Fruit fly (Drosophila melanogaster): ENCODE measurements around the gene Cpr64Aa.

Cpr64Aa gene

DNA sequence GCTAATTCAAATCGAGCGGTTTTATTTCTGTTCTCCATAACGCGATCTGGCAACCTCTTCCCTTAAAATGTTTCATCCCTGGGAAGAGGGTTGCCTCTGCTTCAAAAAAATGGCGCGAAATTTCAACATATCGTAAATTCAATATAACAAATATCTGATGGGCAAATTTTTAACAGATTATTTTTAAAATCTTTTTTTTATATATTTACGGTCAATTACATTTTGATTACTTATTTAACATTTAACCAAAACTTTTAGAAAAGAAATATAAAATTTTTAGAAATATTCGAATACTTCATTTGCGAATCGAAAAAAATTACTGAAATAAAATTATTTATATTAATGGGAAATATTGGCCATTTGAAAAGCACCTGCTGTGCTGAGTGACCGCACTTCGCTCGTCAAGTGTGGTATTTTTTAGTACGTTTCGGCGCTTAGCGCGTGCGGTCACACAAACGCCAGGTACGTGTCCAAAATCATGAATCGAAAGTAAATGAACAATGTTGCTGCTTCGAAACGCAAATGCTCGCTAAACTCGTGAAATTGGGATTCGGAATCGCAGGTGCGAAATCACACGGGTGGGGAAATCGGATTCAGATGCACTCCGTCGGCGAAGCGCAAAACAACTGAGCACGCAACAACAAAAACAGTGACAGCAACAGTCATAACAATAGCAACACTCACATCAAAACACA is 38.9 kb downstream of the Cpr64Aa start, which contains the start of gene Ero1L (continued):
- TF ChIP-seq CG8765 (GFP tag; IDR thresholded peaks at IDR 0.05): no peak
- TF ChIP-seq run (tag; optimal IDR thresholded peaks at IDR 0.05): no peak
- peak; percentile 65; the same call in 1 of the 3 replicates for TF ChIP-seq CG2199 (GFP tag; IDR thresholded peaks at IDR 0.05)
- TF ChIP-seq HLH4C (GFP tag; IDR thresholded peaks at IDR 0.05; ENCODE audit: partially characterized antibody): 0 out of 3 replicates have a peak, but pooled peaks have one; percentile 11
- TF ChIP-seq HLH3B (GFP tag; IDR thresholded peaks at IDR 0.05): no peak
- TF ChIP-seq CG31388 (GFP tag; optimal IDR thresholded peaks at IDR 0.05): no peak
- peak; percentile 50 for TF ChIP-seq bbx (GFP tag; IDR thresholded peaks at IDR 0.05; ENCODE audit: partially characterized antibody)
- peak; percentile 2 for TF ChIP-seq HmgZ (tag; optimal IDR thresholded peaks at IDR 0.05)
- TF ChIP-seq croc (GFP tag; conservative IDR thresholded peaks at IDR 0.05): no peak
- no peak for TF ChIP-seq H15 (GFP tag; IDR thresholded peaks at IDR 0.05)
- no peak for TF ChIP-seq Scr (GFP tag; IDR thresholded peaks at IDR 0.05; ENCODE audit: partially characterized antibody)
- 0 out of 2 replicates have a peak, but pooled peaks have one; percentile 50 for TF ChIP-seq ato (GFP tag; IDR thresholded peaks at IDR 0.05; ENCODE audit: partially characterized antibody)
- peak; percentile 66 for TF ChIP-seq trem (tag; optimal IDR thresholded peaks at IDR 0.05)
- TF ChIP-seq corto (GFP tag; optimal IDR thresholded peaks at IDR 0.05): no peak
- no peak for TF ChIP-seq Doc2 (GFP tag; IDR thresholded peaks at IDR 0.05)
- no peak for TF ChIP-seq CG8089 (GFP tag; optimal IDR thresholded peaks at IDR 0.05)
- no peak for TF ChIP-seq crol (GFP tag; IDR thresholded peaks at IDR 0.05)
- TF ChIP-seq pho (GFP tag; optimal IDR thresholded peaks at IDR 0.05): no peak
- peak; percentile 65 for TF ChIP-seq stwl (tag; optimal IDR thresholded peaks at IDR 0.05)
- peak in 1 of 2 experiments; percentile 54 for TF ChIP-seq Hr51 (GFP tag; optimal IDR thresholded peaks at IDR 0.05)
- TF ChIP-seq MTF-1 (GFP tag; optimal IDR thresholded peaks at IDR 0.05; ENCODE audit: borderline replicate concordance): no peak
- no peak for TF ChIP-seq CG4282 (GFP tag; optimal IDR thresholded peaks at IDR 0.05)
- peak; percentile 94 for TF ChIP-seq CG9797 (GFP tag; optimal IDR thresholded peaks at IDR 0.05)
- no peak for TF ChIP-seq CG2875 (GFP tag; optimal IDR thresholded peaks at IDR 0.05)
- TF ChIP-seq onecut (GFP tag; IDR thresholded peaks at IDR 0.05): peak; percentile 26; the same call in 1 of the 2 replicates
- TF ChIP-seq seq (GFP tag; IDR thresholded peaks at IDR 0.05): no peak
- no peak for TF ChIP-seq unc-4 (GFP tag; IDR thresholded peaks at IDR 0.05; ENCODE audit: partially characterized antibody)
- TF ChIP-seq wor (GFP tag; IDR thresholded peaks at IDR 0.05): no peak
- TF ChIP-seq amos (GFP tag; IDR thresholded peaks at IDR 0.05; ENCODE audit: partially characterized antibody): peak; percentile 37; the same call in 1 of the 2 replicates
- no peak for TF ChIP-seq bowl (GFP tag; IDR thresholded peaks at IDR 0.05)
- TF ChIP-seq zen (tag; optimal IDR thresholded peaks at IDR 0.05): peak; percentile 32
- no peak for TF ChIP-seq CG14965 (GFP tag; optimal IDR thresholded peaks at IDR 0.05; ENCODE audit: borderline replicate concordance)
- TF ChIP-seq CG17361 (GFP tag; IDR thresholded peaks at IDR 0.05): peak; percentile 68; the same call in 2 of the 3 replicates
- no peak for TF ChIP-seq bcd (GFP tag; optimal IDR thresholded peaks at IDR 0.05)
- TF ChIP-seq CG18599 (GFP tag; optimal IDR thresholded peaks at IDR 0.05): peak; percentile 55
- TF ChIP-seq oc (tag; optimal IDR thresholded peaks at IDR 0.05): no peak
- peak; percentile 72; the same call in 2 of the 3 replicates for TF ChIP-seq ci (GFP tag; IDR thresholded peaks at IDR 0.05)
- peak; percentile 41; the same call in 1 of the 4 replicates for TF ChIP-seq Dll (GFP tag; IDR thresholded peaks at IDR 0.05; ENCODE audit: partially characterized antibody)
- no peak for TF ChIP-seq dm (GFP tag; optimal IDR thresholded peaks at IDR 0.05)
- TF ChIP-seq sug (tag; optimal IDR thresholded peaks at IDR 0.05): no peak
- no peak for TF ChIP-seq CG18764 (GFP tag; optimal IDR thresholded peaks at IDR 0.05)
- TF ChIP-seq CG4424 (GFP tag; optimal IDR thresholded peaks at IDR 0.05): peak; percentile 34
- no peak for TF ChIP-seq Kr (GFP tag; optimal IDR thresholded peaks at IDR 0.05)
- TF ChIP-seq pros (GFP tag; optimal IDR thresholded peaks at IDR 0.05): no peak
- TF ChIP-seq CG1602 (GFP tag; optimal IDR thresholded peaks at IDR 0.05): peak; percentile 25
- TF ChIP-seq CG31441 (GFP tag; IDR thresholded peaks at IDR 0.05): peak; percentile 78
- peak; percentile 41 for TF ChIP-seq Sin3A (optimal IDR thresholded peaks at IDR 0.05)
- no peak for TF ChIP-seq CG6175 (GFP tag; IDR thresholded peaks at IDR 0.05)
- peak; percentile 82 for TF ChIP-seq Lhr (GFP tag; optimal IDR thresholded peaks at IDR 0.05)

Measured in whole organism, embryonic.